Worm (Caenorhabditis elegans): ENCODE results near the gene dct-5.

DNA sequence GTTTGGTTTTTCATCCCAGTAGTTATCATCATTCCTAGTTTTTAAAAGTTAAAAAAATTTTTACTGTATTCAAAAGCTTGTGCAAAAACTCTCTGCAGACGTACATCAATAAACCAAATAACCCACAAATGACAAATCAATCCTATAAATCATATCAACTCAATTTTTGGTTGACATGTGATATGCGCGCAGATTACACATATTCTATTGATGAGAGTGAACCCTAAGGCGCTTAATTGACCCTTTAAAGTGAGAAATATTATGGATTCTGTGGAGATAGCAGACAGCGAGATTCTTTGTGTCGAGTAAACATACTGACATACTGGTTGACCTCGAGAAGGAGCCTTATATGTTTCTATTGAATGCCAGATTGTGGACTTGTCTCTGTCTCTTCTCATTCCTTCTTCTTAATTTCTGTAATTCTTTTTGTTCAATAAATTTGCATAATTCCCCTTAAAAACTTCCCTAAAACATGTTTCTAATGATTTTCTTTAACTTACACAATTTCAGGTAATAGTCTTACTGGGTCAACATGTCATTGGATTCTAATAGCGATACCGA, 20.4 kb downstream of the dct-5 start, which contains the start of gene EEED8.2:
- TF ChIP-seq F55B11.4 (tag; optimal IDR thresholded peaks at IDR 0.05; ENCODE audit: borderline replicate concordance, insufficient read depth) (no peak), egl-18 (GFP tag; IDR thresholded peaks at IDR 0.05) (no peak), hmg-20 (GFP tag; IDR thresholded peaks at IDR 0.05) (no peak), gei-17 (GFP tag; optimal IDR thresholded peaks at IDR 0.05) (no peak), tbp1 (GFP tag; optimal IDR thresholded peaks at IDR 0.05) (no peak), cebp-1 (GFP tag; IDR thresholded peaks at IDR 0.05) (no peak), cebp-1 (tag; optimal IDR thresholded peaks at IDR 0.05) (no peak), nfyb-1 (GFP tag; IDR thresholded peaks at IDR 0.05) (no peak)

Data from whole organism, young adult.